Worm (Caenorhabditis elegans): ENCODE results near the gene zip-3.

ce11 chrII:13919100-13919499 lies 38.2 kb downstream of the zip-3 start:
- no peak for TF ChIP-seq pha-4 (tag; optimal IDR thresholded peaks at IDR 0.05)
- no peak for TF ChIP-seq nhr-12 (tag; optimal IDR thresholded peaks at IDR 0.05)
